Worm (Caenorhabditis elegans): ENCODE data around the gene unc-25.

- TF ChIP-seq nhr-47 (tag; optimal IDR thresholded peaks at IDR 0.05) = no peak
- no peak for TF ChIP-seq sox-4 (tag; optimal IDR thresholded peaks at IDR 0.05)
- no peak for TF ChIP-seq nhr-12 (tag; optimal IDR thresholded peaks at IDR 0.05)
Measured at ce11 chrIII:12972398-12972797, 29.9 kb downstream of the unc-25 start, which contains the start of gene bckd-1A.
